Worm (Caenorhabditis elegans) whole organism, L4/young adult: ENCODE data around the gene znf-598.

Source experiments
- W03F9.2 ChIP-seq: fragments of 150-350 bp; optimal IDR thresholded peaks from 2 replicates; lab custom pipeline; 2014; ENCODE audit warnings: missing biosample characterization, missing genetic modification characterization
- dao-5 ChIP-seq: sonication (generic microtip); optimal IDR thresholded peaks from 2 replicates; lab custom pipeline; 2016; ENCODE audit warnings: missing genotype, missing genetic modification characterization, moderate library complexity, missing compliant biosample characterization

- TF ChIP-seq W03F9.2 (tag; lab: Kevin White, UChicago) (no peak), dao-5 (tag; lab: Kevin White, UChicago) (no peak)
Observed at ce11 chrII:6995583-6995982, 30.0 kb upstream of the znf-598 start.
